Worm (Caenorhabditis elegans): ENCODE data around the gene asna-1.

DNA sequence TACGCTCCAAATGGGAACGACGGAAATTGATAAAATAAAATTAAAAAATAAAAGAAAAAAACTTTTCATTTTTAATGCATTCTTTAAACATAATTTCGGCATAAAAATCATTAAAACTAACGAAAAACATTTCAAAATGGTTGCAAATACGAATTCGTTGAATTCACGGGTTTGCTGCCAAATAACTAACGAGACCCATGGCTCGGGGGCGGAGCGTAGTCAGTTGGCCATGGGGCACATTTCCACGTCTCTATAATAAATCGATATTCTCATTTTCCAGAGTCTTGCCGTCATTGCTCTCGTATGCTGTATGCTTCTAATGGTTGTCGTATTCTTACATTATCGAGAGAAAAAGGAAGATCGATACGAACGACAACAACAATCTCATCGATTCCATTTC is 1.4 kb upstream of the asna-1 start, which contains the start of gene ZK637.4:
- no peak for TF ChIP-seq flt-1 (GFP tag; IDR thresholded peaks at IDR 0.05)
- TF ChIP-seq ref-1 (GFP tag; conservative IDR thresholded peaks at IDR 0.05) = no peak
- TF ChIP-seq med-1 (GFP tag; optimal IDR thresholded peaks at IDR 0.05; ENCODE audit: insufficient read depth) = no peak
- no peak for TF ChIP-seq klf-2 (GFP tag; conservative IDR thresholded peaks at IDR 0.05)
- TF ChIP-seq tab-1 (GFP tag; IDR thresholded peaks at IDR 0.05) = no peak
- TF ChIP-seq T22C8.4 (GFP tag; IDR thresholded peaks at IDR 0.05) = no peak

All from whole organism, midembryonic.